Worm (Caenorhabditis elegans) whole organism, L4 larva: Measurements from ENCODE around the gene F26H11.8.

ENCODE experiments used
- D1046.2 ChIP-seq: fragments of 200-800 bp; sonication (Bioruptor generic); IDR thresholded peaks from 2 replicates; pipeline ENCODE4 v1.3.6; 2022; ENCODE audit warnings: missing genetic modification characterization, missing compliant biosample characterization
- F10B5.3 ChIP-seq: sonication (generic microtip); optimal IDR thresholded peaks from 2 replicates; lab custom pipeline; 2016; ENCODE audit warnings: mild to moderate bottlenecking, missing genetic modification characterization, missing compliant biosample characterization
- F37D6.2 ChIP-seq: sonication (generic microtip); optimal IDR thresholded peaks from 2 replicates; lab custom pipeline; 2016; ENCODE audit warnings: mild to moderate bottlenecking, missing genetic modification characterization, missing compliant biosample characterization
- F44E2.7 ChIP-seq: fragments of 200-800 bp; sonication (Bioruptor generic); IDR thresholded peaks from 2 replicates; pipeline ENCODE4 v2.1.2; 2022; ENCODE audit warnings: missing genetic modification characterization, missing compliant biosample characterization
- F49E8.2 ChIP-seq: sonication (generic microtip); optimal IDR thresholded peaks from 2 replicates; lab custom pipeline; 2016; ENCODE audit warnings: missing compliant biosample characterization, mild to moderate bottlenecking, missing genetic modification characterization, borderline replicate concordance
- Y105C5A.15 ChIP-seq: fragments of 200-800 bp; sonication (Bioruptor generic); IDR thresholded peaks from 2 replicates; pipeline ENCODE4 v1.3.6; 2022; ENCODE audit warnings: missing genetic modification characterization, missing compliant biosample characterization
- ZK546.5 ChIP-seq, 2 experiments: sonication (generic microtip); optimal IDR thresholded peaks; 2 replicates each; lab custom pipeline; 2017; ENCODE audit warnings: missing biosample characterization in 2 of 2, missing genetic modification characterization in 2 of 2
- aha-1 ChIP-seq: fragments of 150-350 bp; peaks from one replicate; lab custom pipeline; 2014; ENCODE audit warnings: missing biosample characterization, missing genetic modification characterization
- ceh-20 ChIP-seq: fragments of 200-800 bp; sonication (Bioruptor generic); IDR thresholded peaks from 2 replicates; pipeline ENCODE4 v1.3.6; 2022; ENCODE audit warnings: missing genetic modification reagents, missing genetic modification characterization, missing compliant biosample characterization
- ceh-62 ChIP-seq: sonication (generic microtip); optimal IDR thresholded peaks from 2 replicates; lab custom pipeline; 2017; ENCODE audit warnings: missing biosample characterization, missing genetic modification characterization
- ceh-82 ChIP-seq: sonication (generic microtip); optimal IDR thresholded peaks from 2 replicates; lab custom pipeline; 2017; ENCODE audit warnings: missing biosample characterization, missing genetic modification characterization
- ces-1 ChIP-seq: fragments of 150-350 bp; sonication (generic microtip); optimal IDR thresholded peaks from 4 replicates; lab custom pipeline; 2014; ENCODE audit warnings: missing biosample characterization, missing genetic modification reagents, missing genetic modification characterization
- cey-2 ChIP-seq: sonication (generic microtip); optimal IDR thresholded peaks from 3 replicates; lab custom pipeline; 2017; ENCODE audit warnings: missing genetic modification characterization, mild to moderate bottlenecking, missing compliant biosample characterization, antibody characterized with exemption, borderline replicate concordance; ENCODE audit not compliant: insufficient read depth
- daf-12 ChIP-seq: fragments of 150-350 bp; optimal IDR thresholded peaks from 2 replicates; lab custom pipeline; 2014; ENCODE audit warnings: missing biosample characterization, missing genetic modification reagents, missing genetic modification characterization
- daf-19 ChIP-seq: fragments of 200-800 bp; sonication (Bioruptor generic); conservative IDR thresholded peaks from 2 replicates; pipeline ENCODE4 v1.3.6; 2022; ENCODE audit warnings: missing genetic modification characterization, missing compliant biosample characterization
- daf-8 ChIP-seq: fragments of 200-800 bp; sonication (Bioruptor generic); IDR thresholded peaks from 2 replicates; pipeline ENCODE4 v1.3.6; 2022; ENCODE audit warnings: missing genetic modification characterization, missing compliant biosample characterization
- dmd-6 ChIP-seq: fragments of 200-800 bp; sonication (Bioruptor generic); IDR thresholded peaks from 2 replicates; pipeline ENCODE4 v1.3.6; 2022; ENCODE audit warnings: missing genetic modification reagents, missing genetic modification characterization, missing compliant biosample characterization
- duxl-1 ChIP-seq: sonication (generic microtip); optimal IDR thresholded peaks from 2 replicates; lab custom pipeline; 2016; ENCODE audit warnings: mild to moderate bottlenecking, missing genetic modification characterization, moderate library complexity, missing compliant biosample characterization; ENCODE audit not compliant: poor library complexity
- dve-1 ChIP-seq: sonication (generic microtip); optimal IDR thresholded peaks from 2 replicates; lab custom pipeline; 2017; ENCODE audit warnings: antibody characterized with exemption, mild to moderate bottlenecking, missing genetic modification characterization, missing compliant biosample characterization; ENCODE audit not compliant: insufficient read depth
- egl-43 ChIP-seq: fragments of 200-800 bp; sonication (Bioruptor generic); IDR thresholded peaks from 2 replicates; pipeline ENCODE4 v1.3.6; 2022; ENCODE audit warnings: missing genetic modification reagents, missing genetic modification characterization, missing compliant biosample characterization
- hlh-11 ChIP-seq: fragments of 200-800 bp; sonication (Bioruptor generic); optimal IDR thresholded peaks from 2 replicates; lab custom pipeline; 2018; ENCODE audit warnings: mild to moderate bottlenecking, missing genetic modification characterization, missing compliant biosample characterization
- hlh-30 ChIP-seq: sonication (generic microtip); optimal IDR thresholded peaks from 2 replicates; lab custom pipeline; 2017; ENCODE audit warnings: antibody characterized with exemption, mild to moderate bottlenecking, missing genetic modification characterization, missing compliant biosample characterization; ENCODE audit not compliant: insufficient read depth
- hmg-1.1 ChIP-seq: fragments of 200-800 bp; sonication (Bioruptor generic); IDR thresholded peaks from 2 replicates; pipeline ENCODE4 v1.3.6; 2022; ENCODE audit warnings: missing genetic modification reagents, missing genetic modification characterization, missing compliant biosample characterization
- lin-13 ChIP-seq: fragments of 150-350 bp; optimal IDR thresholded peaks from 2 replicates; lab custom pipeline; 2014; ENCODE audit warnings: missing biosample characterization, missing genetic modification reagents, missing genetic modification characterization
- lin-38 ChIP-seq: fragments of 200-800 bp; sonication (Bioruptor generic); IDR thresholded peaks from 2 replicates; pipeline ENCODE4 v1.3.6; 2022; ENCODE audit warnings: missing genetic modification reagents, missing genetic modification characterization, missing compliant biosample characterization
- lsy-2 ChIP-seq, 2 experiments: fragments of 150-350 bp in 1 of 2; sonication (generic microtip) in 1 of 2; optimal IDR thresholded peaks; 2 replicates each; lab custom pipeline; 2014 to 2017; ENCODE audit warnings: missing biosample characterization in 2 of 2, missing genetic modification characterization in 2 of 2
- madf-9 ChIP-seq: fragments of 200-800 bp; sonication (Bioruptor generic); conservative IDR thresholded peaks from 2 replicates; pipeline ENCODE4 v1.3.6; 2022; ENCODE audit warnings: missing genetic modification reagents, missing genetic modification characterization, missing compliant biosample characterization
- mdl-1 ChIP-seq, 2 experiments: fragments of 150-350 bp in 1 of 2; sonication (generic microtip) in 1 of 2; optimal IDR thresholded peaks; 2 replicates each; lab custom pipeline; 2014 to 2017; ENCODE audit warnings: missing biosample characterization in 2 of 2, missing genetic modification characterization in 2 of 2
- mdt-29 ChIP-seq: fragments of 200-800 bp; sonication (Bioruptor generic); IDR thresholded peaks from 2 replicates; pipeline ENCODE4 v1.3.6; 2022; ENCODE audit warnings: missing genetic modification reagents, missing genetic modification characterization, missing compliant biosample characterization
- mxl-2 ChIP-seq: fragments of 200-800 bp; sonication (Bioruptor generic); conservative IDR thresholded peaks from 2 replicates; pipeline ENCODE4 v1.3.6; 2022; ENCODE audit warnings: missing genetic modification reagents, missing genetic modification characterization, missing compliant biosample characterization
- nhr-10 ChIP-seq: fragments of 150-350 bp; optimal IDR thresholded peaks from 2 replicates; lab custom pipeline; 2014; ENCODE audit warnings: missing biosample characterization, missing genetic modification characterization
- nhr-11 ChIP-seq: fragments of 150-350 bp; optimal IDR thresholded peaks from 2 replicates; lab custom pipeline; 2014; ENCODE audit warnings: missing biosample characterization, missing genetic modification characterization
- nhr-28 ChIP-seq: fragments of 150-350 bp; optimal IDR thresholded peaks from 2 replicates; lab custom pipeline; 2014; ENCODE audit warnings: missing biosample characterization, missing genetic modification characterization
- nhr-41 ChIP-seq: fragments of 200-800 bp; sonication (Bioruptor generic); IDR thresholded peaks from 2 replicates; pipeline ENCODE4 v1.3.6; 2022; ENCODE audit warnings: missing genetic modification reagents, missing genetic modification characterization, missing compliant biosample characterization
- nhr-42 ChIP-seq: fragments of 200-800 bp; sonication (Bioruptor generic); IDR thresholded peaks from 2 replicates; pipeline ENCODE4 v1.3.6; 2022; ENCODE audit warnings: missing genetic modification characterization, missing compliant biosample characterization
- nhr-76 ChIP-seq: fragments of 150-350 bp; optimal IDR thresholded peaks from 2 replicates; lab custom pipeline; 2014; ENCODE audit warnings: missing biosample characterization, missing genetic modification characterization
- nhr-77 ChIP-seq: fragments of 150-350 bp; optimal IDR thresholded peaks from 2 replicates; lab custom pipeline; 2014; ENCODE audit warnings: missing biosample characterization, missing genetic modification characterization
- php-3 ChIP-seq: fragments of 200-800 bp; sonication (Bioruptor generic); IDR thresholded peaks from 2 replicates; pipeline ENCODE4 v1.3.6; 2022; ENCODE audit warnings: missing genetic modification reagents, missing genetic modification characterization, missing compliant biosample characterization
- rbr-2 ChIP-seq: sonication (generic microtip); optimal IDR thresholded peaks from 2 replicates; lab custom pipeline; 2016; ENCODE audit warnings: missing genotype, missing genetic modification characterization, missing compliant biosample characterization
- set-16 ChIP-seq: fragments of 200-800 bp; sonication (Bioruptor generic); IDR thresholded peaks from 2 replicates; pipeline ENCODE4 v1.3.6; 2022; ENCODE audit warnings: missing genetic modification reagents, missing genetic modification characterization, missing compliant biosample characterization
- snpc-1.2 ChIP-seq: fragments of 200-800 bp; sonication (Bioruptor generic); IDR thresholded peaks from 2 replicates; pipeline ENCODE4 v1.3.6; 2022; ENCODE audit warnings: missing genetic modification reagents, missing genetic modification characterization, missing compliant biosample characterization
- unc-130 ChIP-seq: sonication (generic microtip); optimal IDR thresholded peaks from 2 replicates; lab custom pipeline; 2016; ENCODE audit warnings: missing genetic modification reagents, missing genetic modification characterization, missing compliant biosample characterization
- unc-62 ChIP-seq, 3 experiments: fragments of 150-350 bp in 1 of 3; sonication (generic microtip); optimal IDR thresholded peaks in 2 of 3; peaks in 1 of 3; 1 replicate in 1 of 3; 2 replicates in 2 of 3; lab custom pipeline; 2014 to 2017; ENCODE audit warnings: missing biosample characterization in 3 of 3, missing genetic modification characterization in 3 of 3, missing genetic modification reagents in 3 of 3, missing genotype in 1 of 3
- vab-7 ChIP-seq: fragments of 200-800 bp; sonication (Bioruptor generic); IDR thresholded peaks from 2 replicates; pipeline ENCODE4 v1.3.6; 2022; ENCODE audit warnings: missing genetic modification reagents, missing genetic modification characterization, missing compliant biosample characterization
- zfp-3 ChIP-seq: fragments of 200-800 bp; sonication (Bioruptor generic); conservative IDR thresholded peaks from 2 replicates; pipeline ENCODE4 v1.3.6; 2022; ENCODE audit warnings: missing genetic modification reagents, missing genetic modification characterization, missing compliant biosample characterization
- ztf-7 ChIP-seq: fragments of 150-350 bp; optimal IDR thresholded peaks from 2 replicates; lab custom pipeline; 2014; ENCODE audit warnings: missing biosample characterization, missing genetic modification characterization

Gene F26H11.8

ce11 chrII:14360675-14361074 lies 27.6 kb upstream of the F26H11.8 start:
- no peak for TF ChIP-seq lin-38 (GFP tag; lab: Robert Waterston, UW)
- TF ChIP-seq zfp-3 (GFP tag; lab: Robert Waterston, UW): no peak
- 0 out of 2 replicates have a peak, but pooled peaks have one; percentile 27 for TF ChIP-seq egl-43 (GFP tag; lab: Robert Waterston, UW)
- TF ChIP-seq nhr-42 (GFP tag; lab: Robert Waterston, UW): 0 out of 2 replicates have a peak, but pooled peaks have one; percentile 4
- TF ChIP-seq vab-7 (GFP tag; lab: Robert Waterston, UW): no peak
- TF ChIP-seq D1046.2 (GFP tag; lab: Robert Waterston, UW): 0 out of 2 replicates have a peak, but pooled peaks have one; percentile 33
- peak; percentile 53; the same call in 1 of the 2 replicates for TF ChIP-seq set-16 (GFP tag; lab: Robert Waterston, UW)
- TF ChIP-seq duxl-1 (tag; lab: Kevin White, UChicago): no peak
- no peak for TF ChIP-seq mdt-29 (GFP tag; lab: Robert Waterston, UW)
- TF ChIP-seq ces-1 (GFP tag; lab: Kevin White, UChicago): no peak
- TF ChIP-seq php-3: no peak
- TF ChIP-seq lsy-2 (tag; optimal IDR thresholded peaks at IDR 0.05; lab: Kevin White, UChicago): no peak

- TF ChIP-seq ceh-62 (tag; lab: Kevin White, UChicago) (no peak), ZK546.5 (tag; optimal IDR thresholded peaks at IDR 0.05; lab: Kevin White, UChicago) (no peak), nhr-76 (tag; lab: Kevin White, UChicago) (no peak), nhr-11 (no peak), daf-12 (tag; lab: Kevin White, UChicago) (no peak), Y105C5A.15 (GFP tag; lab: Robert Waterston, UW) (no peak), F10B5.3 (tag; lab: Kevin White, UChicago) (no peak), nhr-10 (tag; lab: Kevin White, UChicago) (no peak), ceh-20 (GFP tag; lab: Robert Waterston, UW) (no peak), unc-130 (no peak), madf-9 (GFP tag; lab: Robert Waterston, UW) (no peak), daf-19 (GFP tag; lab: Robert Waterston, UW) (no peak), ceh-82 (tag; lab: Kevin White, UChicago) (no peak), unc-62 (GFP tag; optimal IDR thresholded peaks at IDR 0.05 in 1 of 2; lab: Kevin White, UChicago) (no peak), unc-62 (tag; optimal IDR thresholded peaks at IDR 0.05; lab: Kevin White, UChicago) (no peak)
These were observed 26.6 kb upstream of the F26H11.8 start, which contains the start of gene tebp-1 for ce11 chrII:14361719-14362118. TSS of gene tebp-1 (plus strand) at chrII:14362019.

- no peak for TF ChIP-seq F44E2.7 (GFP tag; lab: Robert Waterston, UW)
- peak; percentile 28 for TF ChIP-seq F49E8.2 (tag; lab: Kevin White, UChicago)
- TF ChIP-seq ztf-7: no peak
- TF ChIP-seq nhr-28 (tag; lab: Kevin White, UChicago): peak; percentile 13
- TF ChIP-seq cey-2 (tag; lab: Kevin White, UChicago): no peak
- TF ChIP-seq mdl-1 (tag; optimal IDR thresholded peaks at IDR 0.05; lab: Kevin White, UChicago): peak in 1 of 2 experiments; percentile 16
- TF ChIP-seq nhr-42 (GFP tag; lab: Robert Waterston, UW): peak; percentile 20; the same call in 1 of the 2 replicates
- peak; percentile 61 for TF ChIP-seq lin-38 (GFP tag; lab: Robert Waterston, UW)
- 0 out of 2 replicates have a peak, but pooled peaks have one; percentile 16 for TF ChIP-seq dmd-6 (GFP tag; lab: Robert Waterston, UW)
- peak; percentile 57 for TF ChIP-seq rbr-2 (tag; lab: Kevin White, UChicago)
- TF ChIP-seq aha-1 (tag; lab: Kevin White, UChicago): peak; percentile 83
- peak; percentile 45 for TF ChIP-seq dve-1 (tag; lab: Kevin White, UChicago)
- TF ChIP-seq nhr-76 (tag; lab: Kevin White, UChicago): no peak
- TF ChIP-seq daf-8 (GFP tag; lab: Robert Waterston, UW): no peak
- no peak for TF ChIP-seq mxl-2 (GFP tag; lab: Robert Waterston, UW)
- no peak for TF ChIP-seq lin-13 (GFP tag; lab: Kevin White, UChicago)
- peak; percentile 85 for TF ChIP-seq nhr-77
- TF ChIP-seq hmg-1.1 (GFP tag; lab: Robert Waterston, UW): 0 out of 2 replicates have a peak, but pooled peaks have one; percentile 43
- peak; percentile 66 for TF ChIP-seq hlh-30 (tag; lab: Kevin White, UChicago)
- TF ChIP-seq nhr-41 (GFP tag; lab: Robert Waterston, UW): no peak
- TF ChIP-seq hlh-11 (tag; lab: Kevin White, UChicago): peak; percentile 26
- TF ChIP-seq snpc-1.2 (GFP tag; lab: Robert Waterston, UW): no peak
- TF ChIP-seq F37D6.2 (tag; lab: Kevin White, UChicago): peak; percentile 25
- TF ChIP-seq vab-7 (GFP tag; lab: Robert Waterston, UW): peak; percentile 38; the same call in 1 of the 2 replicates
These were observed 23.0 kb upstream of the F26H11.8 start, which contains the start of gene imb-2 for ce11 chrII:14365182-14365751. TSS of gene imb-2 (plus strand) at chrII:14365701.
